Worm (Caenorhabditis elegans) whole organism, early embryonic: ENCODE measurements around the gene rnh-1.0.

Source experiments
- B0310.2 ChIP-seq: sonication (generic microtip); optimal IDR thresholded peaks from 2 replicates; lab custom pipeline; 2016; ENCODE audit warnings: mild to moderate bottlenecking, missing genetic modification characterization, missing compliant biosample characterization
- F13C5.2 ChIP-seq: sonication (generic microtip); optimal IDR thresholded peaks from 2 replicates; lab custom pipeline; 2017; ENCODE audit warnings: mild to moderate bottlenecking, missing genetic modification characterization, inconsistent platforms, missing compliant biosample characterization
- aly-1 ChIP-seq: sonication (generic microtip); optimal IDR thresholded peaks from 2 replicates; lab custom pipeline; 2016; ENCODE audit warnings: missing genetic modification characterization, missing compliant biosample characterization
- ama-1 ChIP-seq: fragments of 150-350 bp; optimal IDR thresholded peaks from 2 replicates; lab custom pipeline; 2014
- ceh-13 ChIP-seq: fragments of 200-800 bp; sonication (Bioruptor generic); optimal IDR thresholded peaks from 2 replicates; lab custom pipeline; 2018; ENCODE audit warnings: mild to moderate bottlenecking, missing genetic modification characterization, missing compliant biosample characterization
- ceh-36 ChIP-seq: sonication (generic microtip); optimal IDR thresholded peaks from 2 replicates; lab custom pipeline; 2016; ENCODE audit warnings: missing genetic modification characterization, inconsistent platforms, missing compliant biosample characterization
- ets-7 ChIP-seq: sonication (generic microtip); optimal IDR thresholded peaks from 2 replicates; lab custom pipeline; 2016; ENCODE audit warnings: missing genotype, missing genetic modification characterization, missing compliant biosample characterization
- flt-1 ChIP-seq: fragments of 200-800 bp; sonication (Bioruptor generic); IDR thresholded peaks from 2 replicates; pipeline ENCODE4 v1.3.6; 2022; ENCODE audit warnings: missing genetic modification characterization, missing compliant biosample characterization
- hmbx-1 ChIP-seq: sonication (generic microtip); optimal IDR thresholded peaks from 2 replicates; lab custom pipeline; 2016; ENCODE audit warnings: mild to moderate bottlenecking, missing genetic modification characterization, missing compliant biosample characterization
- hmg-4 ChIP-seq: fragments of 200-800 bp; sonication (Bioruptor generic); optimal IDR thresholded peaks from 2 replicates; lab custom pipeline; 2018; ENCODE audit warnings: mild to moderate bottlenecking, missing genetic modification characterization, missing compliant biosample characterization
- hnd-1 ChIP-seq: sonication (generic microtip); optimal IDR thresholded peaks from 2 replicates; lab custom pipeline; 2016; ENCODE audit warnings: missing genetic modification characterization, missing compliant biosample characterization
- pes-1 ChIP-seq: fragments of 200-800 bp; sonication (Bioruptor generic); IDR thresholded peaks from 2 replicates; pipeline ENCODE4 v1.3.6; 2022; ENCODE audit warnings: missing genetic modification reagents, missing genetic modification characterization, missing compliant biosample characterization
- scrt-1 ChIP-seq: fragments of 200-800 bp; sonication (Bioruptor generic); IDR thresholded peaks from 2 replicates; pipeline ENCODE4 v1.3.6; 2022; ENCODE audit warnings: missing genetic modification characterization, missing compliant biosample characterization
- sea-1 ChIP-seq: fragments of 200-800 bp; sonication (Bioruptor generic); conservative IDR thresholded peaks from 2 replicates; pipeline ENCODE4 v1.3.6; 2022; ENCODE audit warnings: missing genetic modification characterization, missing compliant biosample characterization
- tbx-11 ChIP-seq: fragments of 200-800 bp; sonication (Bioruptor generic); IDR thresholded peaks from 2 replicates; pipeline ENCODE4 v1.3.6; 2022; ENCODE audit warnings: missing genetic modification characterization, missing compliant biosample characterization
- tbx-37 ChIP-seq: fragments of 200-800 bp; sonication (Bioruptor generic); conservative IDR thresholded peaks from 2 replicates; pipeline ENCODE4 v1.3.6; 2022; ENCODE audit warnings: missing genetic modification reagents, missing genetic modification characterization, missing compliant biosample characterization
- tra-4 ChIP-seq: sonication (generic microtip); optimal IDR thresholded peaks from 2 replicates; lab custom pipeline; 2017; ENCODE audit warnings: missing genetic modification characterization, missing compliant biosample characterization

Gene rnh-1.0

DNA sequence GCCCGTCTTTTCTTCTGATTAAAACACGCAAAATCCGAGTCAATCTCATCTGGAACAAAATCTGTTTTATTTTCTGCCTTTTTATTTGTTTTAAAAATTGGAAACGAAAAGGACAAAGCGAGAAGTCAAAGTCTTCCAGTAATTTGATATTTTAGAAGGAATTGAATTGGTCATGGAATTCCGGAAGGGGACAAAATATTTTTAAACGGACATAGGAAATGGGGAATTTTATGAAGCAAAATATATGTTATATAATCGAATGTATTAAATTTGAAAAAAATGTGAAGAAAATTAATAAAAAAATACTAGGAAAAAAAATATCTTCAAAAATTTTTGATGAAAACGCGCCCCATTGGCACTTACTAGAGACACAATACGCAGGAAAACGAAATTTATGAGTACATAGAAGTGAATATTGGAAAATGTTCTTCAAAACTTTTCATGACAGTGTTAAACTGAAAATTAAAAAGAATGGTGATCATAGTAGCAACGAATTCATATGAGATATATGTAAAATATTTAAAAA, 45.6 kb downstream of the rnh-1.0 start, which contains the start of gene F33G12.7:
TSS of gene F33G12.7 (minus strand) at position 51 of the 526 bp plus-strand sequence.
- TF ChIP-seq tbx-11 (no peak), ama-1 (no peak), tra-4 (tag; lab: Kevin White, UChicago) (no peak), ets-7 (tag; lab: Kevin White, UChicago) (no peak), B0310.2 (tag; lab: Kevin White, UChicago) (no peak), pes-1 (GFP tag; lab: Robert Waterston, UW) (no peak), hnd-1 (tag; lab: Kevin White, UChicago) (no peak), flt-1 (GFP tag; lab: Robert Waterston, UW) (no peak), ceh-36 (tag; lab: Kevin White, UChicago) (no peak)

DNA sequence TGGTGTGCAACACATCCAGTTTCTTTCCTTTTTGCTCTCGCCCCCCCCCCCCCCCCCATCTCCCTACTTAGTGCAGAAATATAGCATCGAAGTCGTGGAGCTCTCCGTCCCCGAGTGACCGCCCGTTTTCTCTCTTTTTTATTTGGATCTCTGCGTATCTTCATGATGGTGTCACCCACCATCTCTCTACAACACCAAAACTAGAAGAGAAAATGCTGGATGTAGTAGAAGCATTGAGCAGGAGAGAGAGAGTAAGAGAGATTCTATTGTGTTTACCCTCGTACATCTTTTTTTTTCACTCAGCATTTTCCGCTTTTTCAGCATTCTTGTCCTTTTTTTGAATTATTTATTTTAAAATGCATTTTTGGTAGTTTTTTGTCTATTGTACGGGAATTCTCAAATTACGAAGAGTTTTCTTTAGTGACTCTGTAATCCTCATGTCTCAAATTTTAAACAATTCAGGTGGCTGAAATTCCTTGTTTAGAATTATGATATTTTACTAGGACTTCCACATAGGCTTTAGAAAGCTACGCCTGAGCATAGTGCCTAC, 47.3 kb downstream of the rnh-1.0 start:
- TF ChIP-seq hmbx-1 (tag; lab: Kevin White, UChicago) (no peak), ets-7 (tag; lab: Kevin White, UChicago) (no peak), sea-1 (GFP tag; lab: Robert Waterston, UW) (no peak), pes-1 (GFP tag; lab: Robert Waterston, UW) (no peak), hmg-4 (GFP tag; lab: Kevin White, UChicago) (no peak), ama-1 (no peak), tbx-11 (no peak), hnd-1 (tag; lab: Kevin White, UChicago) (no peak), ceh-13 (GFP tag; lab: Kevin White, UChicago) (no peak), ceh-36 (tag; lab: Kevin White, UChicago) (no peak), scrt-1 (GFP tag; lab: Robert Waterston, UW) (no peak), B0310.2 (tag; lab: Kevin White, UChicago) (no peak), F13C5.2 (tag; lab: Kevin White, UChicago) (no peak), tra-4 (tag; lab: Kevin White, UChicago) (no peak), flt-1 (GFP tag; lab: Robert Waterston, UW) (no peak), aly-1 (tag; lab: Kevin White, UChicago) (no peak)

DNA sequence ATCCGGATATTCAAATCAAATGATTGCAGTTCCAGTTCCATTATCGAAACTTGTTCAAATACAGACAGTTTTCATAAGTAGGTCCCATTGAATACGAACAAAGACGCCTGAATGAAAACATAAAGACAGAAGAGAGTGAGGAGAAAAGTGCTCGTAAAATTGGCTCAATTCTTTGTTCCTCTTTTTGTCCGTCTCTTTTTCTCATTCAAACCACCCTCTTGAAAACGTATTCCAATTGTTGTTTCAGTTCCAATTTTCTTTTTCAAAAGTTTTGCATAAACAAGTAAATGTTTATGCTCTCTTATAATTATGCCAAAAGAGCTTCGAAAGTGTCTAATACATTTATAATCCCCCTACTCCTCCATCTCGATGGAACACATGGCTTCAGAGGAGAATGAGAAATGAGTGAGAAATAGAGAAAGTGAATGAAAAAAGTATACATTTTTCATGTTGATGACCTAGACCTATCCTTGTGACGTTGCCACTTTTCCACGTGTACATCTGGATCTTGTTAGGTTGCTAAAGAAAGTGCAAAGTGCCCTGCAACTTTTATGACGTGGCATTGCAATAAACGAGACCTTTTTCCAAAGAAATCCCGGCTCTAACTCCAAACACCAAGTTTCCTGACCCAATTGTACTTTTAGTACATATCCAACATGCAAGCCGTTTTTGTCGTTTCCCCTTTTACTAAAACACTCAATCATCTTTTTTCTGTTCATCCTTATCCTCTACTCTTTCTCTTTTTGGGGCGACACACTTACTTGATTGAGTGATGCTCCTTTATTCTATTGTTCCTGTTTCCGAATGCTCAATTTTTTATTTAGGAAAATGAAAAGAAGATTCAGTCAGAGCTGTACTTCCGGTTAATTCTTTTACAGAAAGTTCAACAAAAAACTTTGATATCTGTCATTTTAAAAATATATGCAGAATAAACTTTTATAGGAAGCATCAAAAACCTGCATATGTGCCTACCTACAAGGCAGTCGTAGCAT, 51.4 kb downstream of the rnh-1.0 start:
- TF ChIP-seq sea-1 (GFP tag; lab: Robert Waterston, UW) (no peak), tbx-37 (GFP tag; lab: Robert Waterston, UW) (no peak), tbx-11 (no peak), ets-7 (tag; lab: Kevin White, UChicago) (no peak), hmg-4 (GFP tag; lab: Kevin White, UChicago) (no peak), tra-4 (tag; lab: Kevin White, UChicago) (no peak), aly-1 (tag; lab: Kevin White, UChicago) (no peak), ceh-36 (tag; lab: Kevin White, UChicago) (no peak), flt-1 (GFP tag; lab: Robert Waterston, UW) (no peak), scrt-1 (GFP tag; lab: Robert Waterston, UW) (no peak), hmbx-1 (tag; lab: Kevin White, UChicago) (no peak), pes-1 (GFP tag; lab: Robert Waterston, UW) (no peak), ama-1 (no peak)

DNA sequence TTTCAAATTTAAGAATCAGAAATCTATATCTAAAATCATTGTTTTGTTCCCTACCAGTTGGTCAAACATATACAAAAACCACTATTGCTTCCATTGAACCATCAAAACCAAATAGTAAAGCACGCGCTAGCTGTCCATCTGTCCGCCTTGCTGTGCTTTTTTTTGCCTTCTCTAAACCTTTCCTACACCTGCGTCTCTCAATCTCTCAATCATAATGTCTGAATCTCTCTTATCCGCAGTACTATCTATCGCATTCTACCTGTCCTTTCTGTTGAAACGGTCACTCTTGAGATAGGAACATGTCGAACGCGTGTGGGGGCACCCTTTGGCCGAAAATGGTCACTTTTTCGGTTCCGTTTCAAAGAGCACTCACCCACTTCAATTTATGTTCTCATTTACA, 52.2 kb downstream of the rnh-1.0 start:
- TF ChIP-seq tbx-11, result no peak
- no peak for TF ChIP-seq ceh-13 (GFP tag; lab: Kevin White, UChicago)
- TF ChIP-seq tbx-37 (GFP tag; lab: Robert Waterston, UW), result no peak
- TF ChIP-seq F13C5.2 (tag; lab: Kevin White, UChicago), result no peak
- no peak for TF ChIP-seq ets-7 (tag; lab: Kevin White, UChicago)
- no peak for TF ChIP-seq B0310.2 (tag; lab: Kevin White, UChicago)
- TF ChIP-seq hnd-1 (tag; lab: Kevin White, UChicago), result no peak
- no peak for TF ChIP-seq aly-1 (tag; lab: Kevin White, UChicago)
- no peak for TF ChIP-seq pes-1 (GFP tag; lab: Robert Waterston, UW)
- TF ChIP-seq sea-1 (GFP tag; lab: Robert Waterston, UW), result no peak
- TF ChIP-seq hmg-4 (GFP tag; lab: Kevin White, UChicago), result no peak
- no peak for TF ChIP-seq tra-4 (tag; lab: Kevin White, UChicago)
- no peak for TF ChIP-seq hmbx-1 (tag; lab: Kevin White, UChicago)
- TF ChIP-seq ceh-36 (tag; lab: Kevin White, UChicago), result no peak
- no peak for TF ChIP-seq scrt-1 (GFP tag; lab: Robert Waterston, UW)
- TF ChIP-seq ama-1, result no peak
- TF ChIP-seq flt-1 (GFP tag; lab: Robert Waterston, UW), result no peak
